Worm (Caenorhabditis elegans) whole organism, L4 larva: Measurements from ENCODE around the gene dct-18.

Source experiments
- R02D3.7 ChIP-seq: fragments of 150-350 bp; sonication (generic microtip); optimal IDR thresholded peaks from 3 replicates; lab custom pipeline; 2014; ENCODE audit warnings: missing biosample characterization, missing genetic modification characterization
- attf-4 ChIP-seq: sonication (generic microtip); optimal IDR thresholded peaks from 3 replicates; lab custom pipeline; 2017; ENCODE audit warnings: missing biosample characterization, missing genetic modification characterization
- ces-1 ChIP-seq: fragments of 150-350 bp; sonication (generic microtip); optimal IDR thresholded peaks from 4 replicates; lab custom pipeline; 2014; ENCODE audit warnings: missing biosample characterization, missing genetic modification reagents, missing genetic modification characterization
- egl-27 ChIP-seq: sonication (generic microtip); optimal IDR thresholded peaks from 3 replicates; lab custom pipeline; 2017; ENCODE audit warnings: missing biosample characterization, missing genetic modification reagents, missing genetic modification characterization
- nhr-10 ChIP-seq: fragments of 150-350 bp; optimal IDR thresholded peaks from 2 replicates; lab custom pipeline; 2014; ENCODE audit warnings: missing biosample characterization, missing genetic modification characterization
- nhr-237 ChIP-seq: sonication (generic microtip); optimal IDR thresholded peaks from 2 replicates; lab custom pipeline; 2017; ENCODE audit warnings: missing biosample characterization, missing genetic modification characterization
- nhr-76 ChIP-seq: fragments of 150-350 bp; optimal IDR thresholded peaks from 2 replicates; lab custom pipeline; 2014; ENCODE audit warnings: missing biosample characterization, missing genetic modification characterization
- zag-1 ChIP-seq: fragments of 150-350 bp; optimal IDR thresholded peaks from 2 replicates; lab custom pipeline; 2014; ENCODE audit warnings: missing biosample characterization, missing genetic modification characterization
- ztf-11 ChIP-seq: fragments of 150-350 bp; optimal IDR thresholded peaks from 2 replicates; lab custom pipeline; 2014; ENCODE audit warnings: missing biosample characterization, missing genetic modification characterization

ce11 chrII:12942496-12942895 is 10.8 kb downstream of the dct-18 start:
- no peak for TF ChIP-seq nhr-10
- no peak for TF ChIP-seq egl-27 (tag; lab: Kevin White, UChicago)
- no peak for TF ChIP-seq ces-1 (GFP tag; lab: Kevin White, UChicago)
- no peak for TF ChIP-seq nhr-237 (tag; lab: Kevin White, UChicago)
- no peak for TF ChIP-seq nhr-76 (tag; lab: Kevin White, UChicago)
- TF ChIP-seq ztf-11, result no peak
- TF ChIP-seq attf-4 (tag; lab: Kevin White, UChicago), result no peak
- no peak for TF ChIP-seq zag-1 (tag; lab: Kevin White, UChicago)
- TF ChIP-seq R02D3.7 (tag; lab: Kevin White, UChicago), result no peak
